Worm (Caenorhabditis elegans) whole organism, mixed stage, embryonic: Measurements from ENCODE around the gene B0222.11.

Experiments used
- blmp-1 ChIP-seq: fragments of 150-350 bp; optimal IDR thresholded peaks from 2 replicates; lab custom pipeline; 2014; ENCODE audit warnings: missing biosample characterization, missing genetic modification characterization
- ceh-39 ChIP-seq: fragments of 150-350 bp; optimal IDR thresholded peaks from 2 replicates; lab custom pipeline; 2014; ENCODE audit warnings: missing biosample characterization, missing genetic modification characterization
- ceh-83 ChIP-seq: fragments of 200-800 bp; sonication (Bioruptor generic); optimal IDR thresholded peaks from 2 replicates; lab custom pipeline; 2018; ENCODE audit warnings: mild to moderate bottlenecking, missing genetic modification characterization, missing compliant biosample characterization
- ces-1 ChIP-seq: fragments of 150-350 bp; optimal IDR thresholded peaks from 2 replicates; lab custom pipeline; 2014; ENCODE audit warnings: missing biosample characterization, missing genetic modification reagents, missing genetic modification characterization
- cnd-1 ChIP-seq: fragments of 200-800 bp; sonication (Bioruptor generic); optimal IDR thresholded peaks from 2 replicates; lab custom pipeline; 2018; ENCODE audit warnings: mild to moderate bottlenecking, missing genetic modification characterization, missing compliant biosample characterization
- drap-1 ChIP-seq: fragments of 200-800 bp; sonication (Bioruptor generic); optimal IDR thresholded peaks from 3 replicates; lab custom pipeline; 2018; ENCODE audit warnings: mild to moderate bottlenecking, missing genetic modification characterization, missing compliant biosample characterization
- elt-1 ChIP-seq: sonication (generic microtip); optimal IDR thresholded peaks from 2 replicates; lab custom pipeline; 2017; ENCODE audit warnings: missing genetic modification characterization, mild to moderate bottlenecking, missing compliant biosample characterization, antibody characterized with exemption, moderate library complexity, borderline replicate concordance; ENCODE audit not compliant: insufficient read depth
- elt-3 ChIP-seq: fragments of 150-350 bp; optimal IDR thresholded peaks from 2 replicates; lab custom pipeline; 2014; ENCODE audit warnings: missing biosample characterization, missing genetic modification characterization
- flh-1 ChIP-seq: fragments of 200-800 bp; sonication (Bioruptor generic); optimal IDR thresholded peaks from 2 replicates; lab custom pipeline; 2018; ENCODE audit warnings: mild to moderate bottlenecking, missing genetic modification characterization, moderate library complexity, missing compliant biosample characterization
- ham-2 ChIP-seq: fragments of 200-800 bp; sonication (Bioruptor generic); optimal IDR thresholded peaks from 2 replicates; lab custom pipeline; 2018; ENCODE audit warnings: mild to moderate bottlenecking, missing genetic modification characterization, missing compliant biosample characterization
- hlh-1 ChIP-seq: fragments of 150-350 bp; optimal IDR thresholded peaks from 2 replicates; lab custom pipeline; 2014; ENCODE audit warnings: missing biosample characterization, missing genetic modification reagents, missing genetic modification characterization
- lin-13 ChIP-seq: fragments of 150-350 bp; optimal IDR thresholded peaks from 2 replicates; lab custom pipeline; 2014; ENCODE audit warnings: missing biosample characterization, missing genetic modification characterization
- lin-32 ChIP-seq: fragments of 200-800 bp; sonication (Bioruptor generic); optimal IDR thresholded peaks from 2 replicates; lab custom pipeline; 2018; ENCODE audit warnings: mild to moderate bottlenecking, missing genetic modification characterization, missing compliant biosample characterization
- lsy-2 ChIP-seq: fragments of 150-350 bp; optimal IDR thresholded peaks from 2 replicates; lab custom pipeline; 2014; ENCODE audit warnings: missing biosample characterization, missing genetic modification characterization
- mab-5 ChIP-seq: fragments of 150-350 bp; optimal IDR thresholded peaks from 2 replicates; lab custom pipeline; 2014; ENCODE audit warnings: missing biosample characterization, missing genetic modification characterization
- mep-1 ChIP-seq: fragments of 150-350 bp; optimal IDR thresholded peaks from 2 replicates; lab custom pipeline; 2017; ENCODE audit warnings: missing biosample characterization, missing genetic modification reagents, missing genetic modification characterization, inconsistent platforms
- nhr-12 ChIP-seq: fragments of 150-350 bp; optimal IDR thresholded peaks from 2 replicates; lab custom pipeline; 2014; ENCODE audit warnings: missing biosample characterization, missing genetic modification characterization
- nhr-2 ChIP-seq: fragments of 150-350 bp; optimal IDR thresholded peaks from 2 replicates; lab custom pipeline; 2014; ENCODE audit warnings: missing biosample characterization, missing genetic modification characterization
- nhr-237 ChIP-seq: fragments of 150-350 bp; optimal IDR thresholded peaks from 2 replicates; lab custom pipeline; 2014; ENCODE audit warnings: missing biosample characterization, missing genetic modification characterization
- nhr-28 ChIP-seq: fragments of 150-350 bp; optimal IDR thresholded peaks from 2 replicates; lab custom pipeline; 2014; ENCODE audit warnings: missing biosample characterization, missing genetic modification characterization
- nhr-76 ChIP-seq: sonication (generic microtip); optimal IDR thresholded peaks from 2 replicates; lab custom pipeline; 2017; ENCODE audit warnings: missing biosample characterization, missing genetic modification characterization
- pha-4 ChIP-seq: fragments of 150-350 bp; optimal IDR thresholded peaks from 2 replicates; lab custom pipeline; 2018; ENCODE audit warnings: missing biosample characterization, missing genetic modification reagents, missing genetic modification characterization
- sem-2 ChIP-seq: fragments of 200-800 bp; sonication (Bioruptor generic); optimal IDR thresholded peaks from 2 replicates; lab custom pipeline; 2018; ENCODE audit warnings: mild to moderate bottlenecking, missing genetic modification characterization, missing compliant biosample characterization
- snpc-4 ChIP-seq: fragments of 150-350 bp; optimal IDR thresholded peaks from 2 replicates; lab custom pipeline; 2014; ENCODE audit warnings: missing biosample characterization, missing genetic modification characterization
- sptf-1 ChIP-seq: sonication (generic microtip); optimal IDR thresholded peaks from 2 replicates; lab custom pipeline; 2017; ENCODE audit warnings: mild to moderate bottlenecking, missing genetic modification characterization, moderate library complexity, missing compliant biosample characterization
- tbx-8 ChIP-seq: fragments of 200-800 bp; sonication (Bioruptor generic); optimal IDR thresholded peaks from 2 replicates; lab custom pipeline; 2018; ENCODE audit warnings: mild to moderate bottlenecking, missing genetic modification characterization, moderate library complexity, missing compliant biosample characterization
- unc-120 ChIP-seq: sonication (generic microtip); optimal IDR thresholded peaks from 2 replicates; lab custom pipeline; 2017; ENCODE audit warnings: missing genetic modification characterization, missing compliant biosample characterization; ENCODE audit not compliant: poor library complexity, severe bottlenecking
- unc-39 ChIP-seq: fragments of 150-350 bp; optimal IDR thresholded peaks from 2 replicates; lab custom pipeline; 2014; ENCODE audit warnings: missing biosample characterization, missing genetic modification characterization
- unc-62 ChIP-seq: fragments of 150-350 bp; optimal IDR thresholded peaks from 2 replicates; lab custom pipeline; 2014; ENCODE audit warnings: missing biosample characterization, missing genetic modification reagents, missing genetic modification characterization
- zip-8 ChIP-seq: fragments of 150-350 bp; optimal IDR thresholded peaks from 2 replicates; lab custom pipeline; 2014; ENCODE audit warnings: missing biosample characterization, missing genetic modification characterization
- ztf-11 ChIP-seq: fragments of 150-350 bp; optimal IDR thresholded peaks from 2 replicates; lab custom pipeline; 2014; ENCODE audit warnings: missing biosample characterization, missing genetic modification characterization

B0222.11 gene

ce11 chrV:9172989-9173388 is 5.0 kb upstream of the B0222.11 start, which contains the start of gene gad-3:
Gene gad-3, minus strand, starts transcription at chrV:9173005.
- TF ChIP-seq flh-1 (GFP tag; lab: Kevin White, UChicago) (no peak), mab-5 (tag; lab: Kevin White, UChicago) (no peak), nhr-12 (tag; lab: Kevin White, UChicago) (no peak), snpc-4 (no peak), nhr-237 (no peak), nhr-76 (tag; lab: Kevin White, UChicago) (no peak), tbx-8 (GFP tag; lab: Kevin White, UChicago) (no peak), hlh-1 (tag; lab: Kevin White, UChicago) (no peak), lsy-2 (tag; lab: Kevin White, UChicago) (no peak), pha-4 (tag; lab: Kevin White, UChicago) (no peak), mep-1 (tag; lab: Kevin White, UChicago) (no peak), ceh-83 (no peak), sem-2 (GFP tag; lab: Kevin White, UChicago) (no peak), unc-120 (tag; lab: Kevin White, UChicago) (no peak), ham-2 (GFP tag; lab: Kevin White, UChicago) (no peak), ztf-11 (no peak), sptf-1 (no peak)

DNA sequence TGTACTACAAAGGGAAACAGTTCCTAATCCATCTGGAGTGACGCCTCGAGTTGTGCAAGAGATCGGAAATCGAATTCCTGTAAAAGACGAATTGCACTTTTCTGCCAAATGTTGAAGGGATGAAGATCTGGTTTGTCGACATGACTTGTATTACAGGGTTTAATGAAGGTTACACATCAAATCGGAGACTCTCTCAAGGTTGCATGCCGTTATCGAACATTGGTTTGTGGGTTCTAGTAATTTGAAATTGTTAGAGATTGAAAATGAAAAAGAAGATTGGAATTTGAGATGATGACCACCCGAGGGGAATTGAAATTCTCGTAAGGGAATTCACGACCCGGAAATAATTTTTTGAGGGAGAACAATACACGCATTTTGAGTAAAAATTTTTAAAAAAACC is 1.7 kb downstream of the B0222.11 start:
- TF ChIP-seq elt-3 (tag; lab: Kevin White, UChicago) (no peak), ces-1 (GFP tag; lab: Kevin White, UChicago) (no peak), nhr-237 (no peak), lin-32 (GFP tag; lab: Kevin White, UChicago) (no peak), lsy-2 (tag; lab: Kevin White, UChicago) (no peak), flh-1 (GFP tag; lab: Kevin White, UChicago) (no peak), unc-120 (tag; lab: Kevin White, UChicago) (no peak), ham-2 (GFP tag; lab: Kevin White, UChicago) (no peak), nhr-76 (tag; lab: Kevin White, UChicago) (no peak), pha-4 (tag; lab: Kevin White, UChicago) (no peak), zip-8 (no peak)

ce11 chrV:9165073-9165699 is 2.8 kb downstream of the B0222.11 start, which contains the start of gene col-10:
Gene col-10, minus strand, starts transcription at chrV:9165307.
- TF ChIP-seq nhr-2 (no peak), ham-2 (GFP tag; lab: Kevin White, UChicago) (peak; percentile 66), elt-1 (no peak), lin-13 (tag; lab: Kevin White, UChicago) (no peak)

- TF ChIP-seq drap-1 (GFP tag; lab: Kevin White, UChicago) (no peak), sem-2 (GFP tag; lab: Kevin White, UChicago) (no peak), blmp-1 (tag; lab: Kevin White, UChicago) (no peak), ces-1 (GFP tag; lab: Kevin White, UChicago) (no peak), unc-62 (GFP tag; lab: Kevin White, UChicago) (no peak), ceh-83 (no peak), mab-5 (tag; lab: Kevin White, UChicago) (no peak), nhr-12 (tag; lab: Kevin White, UChicago) (no peak), zip-8 (no peak), ham-2 (GFP tag; lab: Kevin White, UChicago) (no peak), cnd-1 (tag; lab: Kevin White, UChicago) (no peak), sptf-1 (no peak), unc-39 (tag; lab: Kevin White, UChicago) (no peak), nhr-28 (tag; lab: Kevin White, UChicago) (no peak), elt-1 (no peak)
Observed at ce11 chrV:9163897-9164296, 4.1 kb downstream of the B0222.11 start.

DNA sequence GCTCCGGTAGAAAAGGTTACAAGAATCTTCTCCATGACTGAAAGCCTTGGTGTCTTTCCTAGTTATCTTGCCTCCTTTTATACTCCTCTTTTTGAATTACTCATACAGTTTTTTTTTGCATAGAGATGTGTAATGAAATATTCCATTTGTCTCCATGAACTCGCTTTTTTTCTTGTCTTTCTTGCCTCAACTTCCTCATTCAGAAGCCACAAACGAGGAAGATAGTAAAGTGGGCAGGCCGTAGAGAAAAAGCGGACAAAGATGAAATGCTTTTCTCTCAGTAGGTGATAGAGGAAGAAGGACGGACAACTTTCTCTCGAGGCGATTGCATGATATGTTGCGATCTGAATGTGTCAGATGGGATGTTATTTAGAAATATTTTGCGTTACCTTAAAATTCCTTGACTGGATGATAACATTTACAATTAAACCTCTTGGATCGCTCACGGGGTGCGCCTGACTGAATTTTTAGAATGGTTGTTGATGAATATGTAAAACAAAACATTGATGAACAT is 5.0 kb downstream of the B0222.11 start, which contains the start of gene col-145:
Gene col-145, minus strand, starts transcription at position 51 of the 514 bp plus-strand sequence.
- TF ChIP-seq ham-2 (GFP tag; lab: Kevin White, UChicago) = no peak
- no peak for TF ChIP-seq elt-1
- TF ChIP-seq ceh-83 = no peak
- TF ChIP-seq nhr-12 (tag; lab: Kevin White, UChicago) = no peak
- TF ChIP-seq ceh-39 = no peak
- TF ChIP-seq tbx-8 (GFP tag; lab: Kevin White, UChicago) = no peak
